Fruit fly (Drosophila melanogaster) whole organism, embryonic: ENCODE results near the gene rdog.

Experiments used
- ATbp ChIP-seq: fragments of 200-800 bp; sonication (Bioruptor generic); optimal IDR thresholded peaks from 2 replicates; lab custom pipeline; 2017; ENCODE audit warnings: missing biosample characterization, mild to moderate bottlenecking, missing genetic modification characterization, missing genetic modification reagents
- Aef1 ChIP-seq: fragments of 200-800 bp; sonication (Bioruptor generic); IDR thresholded peaks from 3 replicates; pipeline ENCODE4 v1.3.6; 2022; ENCODE audit warnings: missing biosample characterization, missing genetic modification characterization
- Atf3 ChIP-seq: fragments of 200-800 bp; sonication (Bioruptor generic); optimal IDR thresholded peaks from 3 replicates; lab custom pipeline; 2016; ENCODE audit warnings: missing biosample characterization, missing genetic modification characterization
- B-H1 ChIP-seq: fragments of 200-800 bp; sonication (Bioruptor generic); IDR thresholded peaks from 3 replicates; pipeline ENCODE4 v1.3.6; 2022; ENCODE audit warnings: missing biosample characterization, missing genetic modification characterization
- BtbVII ChIP-seq: fragments of 200-800 bp; sonication (Bioruptor generic); optimal IDR thresholded peaks from 3 replicates; lab custom pipeline; 2017; ENCODE audit warnings: missing biosample characterization, mild to moderate bottlenecking, missing genetic modification characterization
- CG1024 ChIP-seq: fragments of 200-800 bp; sonication (Bioruptor generic); IDR thresholded peaks from 2 replicates; pipeline ENCODE4 v1.3.6; 2022; ENCODE audit warnings: missing biosample characterization, missing genetic modification characterization
- CG10267 ChIP-seq: fragments of 200-800 bp; sonication (Bioruptor generic); optimal IDR thresholded peaks from 2 replicates; lab custom pipeline; 2018; ENCODE audit warnings: missing biosample characterization, mild to moderate bottlenecking, missing genetic modification characterization, moderate library complexity
- CG10431 ChIP-seq: fragments of 200-800 bp; sonication (Bioruptor generic); optimal IDR thresholded peaks from 3 replicates; lab custom pipeline; 2018; ENCODE audit warnings: missing biosample characterization, mild to moderate bottlenecking, missing genetic modification characterization
- CG10959 ChIP-seq: fragments of 200-800 bp; sonication (Bioruptor generic); IDR thresholded peaks from 2 replicates; pipeline ENCODE4 v1.3.6; 2022; ENCODE audit warnings: missing biosample characterization, missing genetic modification characterization
- CG13287 ChIP-seq: fragments of 200-800 bp; sonication (Bioruptor generic); IDR thresholded peaks from 2 replicates; pipeline ENCODE4 v1.3.6; 2022; ENCODE audit warnings: missing biosample characterization, missing genetic modification characterization; ENCODE audit not compliant: partially characterized antibody
- CG13624 ChIP-seq: fragments of 200-800 bp; sonication (Bioruptor generic); optimal IDR thresholded peaks from 2 replicates; lab custom pipeline; 2016; ENCODE audit warnings: missing biosample characterization, missing genetic modification characterization
- CG1647 ChIP-seq: fragments of 200-800 bp; sonication (Bioruptor generic); optimal IDR thresholded peaks from 3 replicates; lab custom pipeline; 2016; ENCODE audit warnings: missing biosample characterization, missing genetic modification characterization
- CG17568 ChIP-seq: fragments of 200-800 bp; sonication (Bioruptor generic); optimal IDR thresholded peaks from 2 replicates; lab custom pipeline; 2018; ENCODE audit warnings: missing biosample characterization, mild to moderate bottlenecking, missing genetic modification characterization, moderate library complexity
- CG18476 ChIP-seq: fragments of 200-800 bp; sonication (Bioruptor generic); optimal IDR thresholded peaks from 2 replicates; lab custom pipeline; 2016; ENCODE audit warnings: missing biosample characterization, mild to moderate bottlenecking, missing genetic modification characterization
- CG3838 ChIP-seq: fragments of 200-800 bp; sonication (Bioruptor generic); optimal IDR thresholded peaks from 3 replicates; lab custom pipeline; 2016; ENCODE audit warnings: missing biosample characterization, missing genetic modification characterization
- CG5245 ChIP-seq: fragments of 200-800 bp; sonication (Bioruptor generic); optimal IDR thresholded peaks from 3 replicates; lab custom pipeline; 2016; ENCODE audit warnings: missing biosample characterization, missing genetic modification characterization
- CG6654 ChIP-seq: fragments of 200-800 bp; sonication (Bioruptor generic); optimal IDR thresholded peaks from 2 replicates; lab custom pipeline; 2017; ENCODE audit warnings: missing biosample characterization, mild to moderate bottlenecking, missing genetic modification characterization
- CG8359 ChIP-seq: fragments of 200-800 bp; sonication (Bioruptor generic); optimal IDR thresholded peaks from 2 replicates; lab custom pipeline; 2017; ENCODE audit warnings: missing biosample characterization, mild to moderate bottlenecking, missing genetic modification characterization, borderline replicate concordance
- CG8388 ChIP-seq: fragments of 200-800 bp; sonication (Bioruptor generic); optimal IDR thresholded peaks from 2 replicates; lab custom pipeline; 2019; ENCODE audit warnings: missing biosample characterization, mild to moderate bottlenecking, missing genetic modification characterization, moderate library complexity
- CG9437 ChIP-seq: fragments of 200-800 bp; sonication (Bioruptor generic); optimal IDR thresholded peaks from 2 replicates; lab custom pipeline; 2018; ENCODE audit warnings: missing biosample characterization, mild to moderate bottlenecking, missing genetic modification characterization
- CG9876 ChIP-seq: fragments of 200-800 bp; sonication (Bioruptor generic); optimal IDR thresholded peaks from 2 replicates; lab custom pipeline; 2016; ENCODE audit warnings: missing biosample characterization, missing genetic modification characterization
- D19A ChIP-seq: fragments of 200-800 bp; optimal IDR thresholded peaks from 3 replicates; lab custom pipeline; 2019; ENCODE audit warnings: missing biosample characterization, mild to moderate bottlenecking, missing genetic modification characterization, moderate library complexity
- Dfd ChIP-seq, 2 experiments: fragments of >200 bp; optimal IDR thresholded peaks; 2 replicates each; lab custom pipeline; 2017; ENCODE audit warnings: missing biosample characterization in 2 of 2, missing genetic modification characterization in 2 of 2
- Doc2 ChIP-seq: fragments of 200-800 bp; sonication (Bioruptor generic); IDR thresholded peaks from 2 replicates; pipeline ENCODE4 v1.3.6; 2022; ENCODE audit warnings: missing biosample characterization, missing genetic modification characterization
- Dp ChIP-seq: fragments of 200-800 bp; sonication (Bioruptor generic); optimal IDR thresholded peaks from 2 replicates; lab custom pipeline; 2018; ENCODE audit warnings: missing biosample characterization, mild to moderate bottlenecking, missing genetic modification characterization, moderate library complexity
- ERR ChIP-seq: fragments of 200-800 bp; sonication (Bioruptor generic); optimal IDR thresholded peaks from 2 replicates; lab custom pipeline; 2016; ENCODE audit warnings: missing biosample characterization, missing genetic modification characterization
- HHEX ChIP-seq: fragments of 200-800 bp; sonication (Bioruptor generic); optimal IDR thresholded peaks from 3 replicates; lab custom pipeline; 2017; ENCODE audit warnings: missing biosample characterization, mild to moderate bottlenecking, missing genetic modification characterization, missing genetic modification reagents
- NK7.1 ChIP-seq: fragments of 200-800 bp; sonication (Bioruptor generic); optimal IDR thresholded peaks from 3 replicates; lab custom pipeline; 2016; ENCODE audit warnings: missing biosample characterization, missing genetic modification characterization
- Sry-δ ChIP-seq: fragments of 200-800 bp; sonication (Bioruptor generic); optimal IDR thresholded peaks from 2 replicates; lab custom pipeline; 2016; ENCODE audit warnings: missing biosample characterization, missing genetic modification characterization
- Taf1 ChIP-seq: fragments of 200-800 bp; sonication (Bioruptor generic); IDR thresholded peaks from 2 replicates; pipeline ENCODE4 v1.3.6; 2022; ENCODE audit warnings: missing biosample characterization, missing genetic modification characterization
- Vsx1 ChIP-seq: fragments of 200-800 bp; sonication (Bioruptor generic); optimal IDR thresholded peaks from 2 replicates; lab custom pipeline; 2017; ENCODE audit warnings: missing biosample characterization, mild to moderate bottlenecking, missing genetic modification characterization, missing genetic modification reagents
- Xrp1 ChIP-seq: fragments of 200-800 bp; sonication (Bioruptor generic); IDR thresholded peaks from 2 replicates; pipeline ENCODE4 v1.3.6; 2022; ENCODE audit warnings: missing biosample characterization, missing genetic modification characterization
- chinmo ChIP-seq: fragments of 200-800 bp; sonication (Bioruptor generic); IDR thresholded peaks from 4 replicates; pipeline ENCODE4 v1.3.6; 2022; ENCODE audit warnings: missing biosample characterization, missing genetic modification characterization; ENCODE audit not compliant: partially characterized antibody
- ci ChIP-seq: fragments of 200-800 bp; sonication (Bioruptor generic); IDR thresholded peaks from 3 replicates; pipeline ENCODE4 v1.3.6; 2022; ENCODE audit warnings: missing biosample characterization, missing genetic modification characterization
- en ChIP-seq: fragments of 200-800 bp; sonication (Bioruptor generic); optimal IDR thresholded peaks from 2 replicates; lab custom pipeline; 2016; ENCODE audit warnings: missing biosample characterization, missing genetic modification characterization
- eyg ChIP-seq: fragments of 200-800 bp; sonication (Bioruptor generic); optimal IDR thresholded peaks from 3 replicates; lab custom pipeline; 2016; ENCODE audit warnings: missing biosample characterization, missing genetic modification characterization
- grau ChIP-seq: fragments of 200-800 bp; optimal IDR thresholded peaks from 3 replicates; lab custom pipeline; 2019; ENCODE audit warnings: missing biosample characterization, mild to moderate bottlenecking, missing genetic modification characterization, moderate library complexity
- jigr1 ChIP-seq: fragments of 200-800 bp; sonication (Bioruptor generic); IDR thresholded peaks from 3 replicates; pipeline ENCODE4 v1.3.6; 2022; ENCODE audit warnings: missing biosample characterization, missing genetic modification characterization
- kni ChIP-seq: fragments of 200-800 bp; sonication (Bioruptor generic); optimal IDR thresholded peaks from 3 replicates; lab custom pipeline; 2017; ENCODE audit warnings: mild to moderate bottlenecking, missing biosample characterization, missing genetic modification reagents, missing genetic modification characterization
- nau ChIP-seq: fragments of 200-800 bp; sonication (Bioruptor generic); optimal IDR thresholded peaks from 3 replicates; lab custom pipeline; 2017; ENCODE audit warnings: missing biosample characterization, mild to moderate bottlenecking, missing genetic modification characterization, missing genetic modification reagents
- pho ChIP-seq: fragments of 200-800 bp; sonication (Bioruptor generic); optimal IDR thresholded peaks from 2 replicates; lab custom pipeline; 2016; ENCODE audit warnings: missing biosample characterization, missing genetic modification characterization
- phol ChIP-seq: fragments of 200-800 bp; sonication (Bioruptor generic); optimal IDR thresholded peaks from 3 replicates; lab custom pipeline; 2018; ENCODE audit warnings: missing biosample characterization, mild to moderate bottlenecking, missing genetic modification characterization, moderate library complexity
- rib ChIP-seq: fragments of 200-800 bp; sonication (Bioruptor generic); IDR thresholded peaks from 2 replicates; pipeline ENCODE4 v1.3.6; 2022; ENCODE audit warnings: missing biosample characterization, missing genetic modification characterization
- slou ChIP-seq: fragments of 200-800 bp; sonication (Bioruptor generic); optimal IDR thresholded peaks from 3 replicates; lab custom pipeline; 2016; ENCODE audit warnings: missing biosample characterization, missing genetic modification characterization
- sqz ChIP-seq: fragments of 200-800 bp; sonication (Bioruptor generic); optimal IDR thresholded peaks from 3 replicates; lab custom pipeline; 2018; ENCODE audit warnings: missing biosample characterization, mild to moderate bottlenecking, missing genetic modification characterization
- toy ChIP-seq: fragments of 200-800 bp; sonication (Bioruptor generic); IDR thresholded peaks from 2 replicates; pipeline ENCODE4 v1.3.6; 2022; ENCODE audit warnings: missing biosample characterization, missing genetic modification characterization
- twi ChIP-seq: fragments of 200-800 bp; optimal IDR thresholded peaks from 2 replicates; lab custom pipeline; 2019; ENCODE audit warnings: missing biosample characterization, mild to moderate bottlenecking, missing genetic modification characterization, moderate library complexity
- yki ChIP-seq: fragments of >200 bp; optimal IDR thresholded peaks from 3 replicates; lab custom pipeline; 2018

Gene rdog

DNA sequence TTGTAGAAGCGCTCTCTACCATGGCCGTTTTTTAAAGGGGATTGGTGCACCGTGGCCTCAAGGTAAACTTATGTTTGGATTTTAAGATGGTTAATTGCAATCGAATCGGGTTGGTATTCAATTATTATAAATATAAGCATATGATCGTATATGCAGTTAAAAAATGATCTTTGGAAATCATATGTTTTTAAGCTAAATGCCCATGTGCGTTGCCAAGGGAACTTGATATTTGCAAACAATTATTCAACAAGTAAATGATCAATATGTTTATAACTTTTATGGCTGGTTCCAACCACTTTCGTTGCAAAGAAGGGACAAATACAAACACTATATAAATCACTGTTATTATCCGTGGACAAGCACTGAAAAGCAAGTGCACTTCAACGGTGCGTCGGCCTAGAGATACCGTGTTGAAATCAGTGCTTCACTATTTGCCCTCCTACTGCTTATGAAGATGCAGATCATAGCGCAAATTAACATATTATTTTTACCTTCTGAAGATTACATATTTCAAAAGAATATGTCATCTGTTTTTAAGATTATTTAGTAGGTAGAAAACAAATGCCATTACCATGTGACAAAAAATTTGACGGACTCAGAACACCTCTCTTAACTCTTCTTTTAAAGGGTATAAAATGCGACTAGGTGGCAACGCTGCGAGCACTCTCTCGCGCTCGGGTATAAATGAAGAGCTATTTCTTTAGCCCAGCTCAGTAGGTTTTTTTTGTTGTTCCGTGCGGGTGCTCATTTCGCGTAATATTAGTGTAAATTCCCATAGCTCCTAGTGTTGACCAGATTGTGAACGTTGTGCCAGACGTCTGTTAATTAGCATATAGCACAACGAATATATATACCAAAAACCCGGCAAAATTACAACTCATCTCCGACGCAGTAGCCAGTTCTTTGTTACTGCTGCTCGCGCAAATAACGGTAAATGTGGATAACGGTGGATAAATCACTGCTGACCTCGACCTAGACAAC lies at the start of gene rdog (continued):
- TF ChIP-seq CG18476 (GFP tag; lab: Kevin White, UChicago) (peak; percentile 85), jigr1 (no peak), Xrp1 (no peak), pho (peak; percentile 83), CG10267 (tag; lab: Kevin White, UChicago) (peak; percentile 78), ATbp (peak; percentile 38), ERR (peak; percentile 54), rib (GFP tag; lab: Robert Waterston, UW) (peak; percentile 27; the same call in 1 of the 2 replicates), Aef1 (GFP tag; lab: Robert Waterston, UW) (peak; percentile 42; the same call in 1 of the 3 replicates), CG13287 (GFP tag; lab: Robert Waterston, UW) (peak; percentile 35; the same call in 1 of the 2 replicates), NK7.1 (GFP tag; lab: Kevin White, UChicago) (peak; percentile 62), Vsx1 (GFP tag; lab: Kevin White, UChicago) (no peak), twi (tag; lab: Kevin White, UChicago) (peak; percentile 66), HHEX (GFP tag; lab: Kevin White, UChicago) (peak; percentile 75), CG1647 (GFP tag; lab: Kevin White, UChicago) (peak; percentile 47), D19A (tag; lab: Kevin White, UChicago) (peak; percentile 66), phol (tag; lab: Kevin White, UChicago) (peak; percentile 69), Dp (no peak), toy (GFP tag; lab: Robert Waterston, UW) (no peak), Taf1 (GFP tag; lab: Robert Waterston, UW) (no peak), Atf3 (GFP tag; lab: Kevin White, UChicago) (peak; percentile 72), CG13624 (GFP tag; lab: Kevin White, UChicago) (peak; percentile 85), yki (lab: Kevin White, UChicago) (peak; percentile 5), CG6654 (GFP tag; lab: Kevin White, UChicago) (peak; percentile 36), slou (peak; percentile 6), Sry-δ (GFP tag; lab: Kevin White, UChicago) (peak; percentile 53), CG3838 (GFP tag; lab: Kevin White, UChicago) (peak; percentile 56), CG9437 (GFP tag; lab: Kevin White, UChicago) (peak; percentile 83), CG9876 (GFP tag; lab: Kevin White, UChicago) (peak; percentile 53), CG10431 (GFP tag; lab: Kevin White, UChicago) (no peak), Doc2 (no peak), CG17568 (GFP tag; lab: Kevin White, UChicago) (no peak), chinmo (0 out of 4 replicates have a peak, but pooled peaks have one; percentile 50), CG8359 (GFP tag; lab: Kevin White, UChicago) (peak; percentile 28), ci (GFP tag; lab: Robert Waterston, UW) (0 out of 3 replicates have a peak, but pooled peaks have one; percentile 6), CG5245 (GFP tag; lab: Kevin White, UChicago) (peak; percentile 57), grau (tag; lab: Kevin White, UChicago) (peak; percentile 83), Dfd (GFP tag; optimal IDR thresholded peaks at IDR 0.05; lab: Kevin White, UChicago) (no peak), kni (GFP tag; lab: Kevin White, UChicago) (peak; percentile 34), CG10959 (no peak), CG1024 (GFP tag; lab: Robert Waterston, UW) (peak; percentile 31; the same call in 1 of the 2 replicates), CG8388 (GFP tag; lab: Kevin White, UChicago) (peak; percentile 73), en (peak; percentile 63), nau (GFP tag; lab: Kevin White, UChicago) (peak; percentile 75), B-H1 (GFP tag; lab: Robert Waterston, UW) (peak; percentile 17; the same call in 1 of the 3 replicates), sqz (GFP tag; lab: Kevin White, UChicago) (peak; percentile 38), BtbVII (GFP tag; lab: Kevin White, UChicago) (peak; percentile 63), eyg (peak; percentile 33)
